Fruit fly (Drosophila melanogaster): Measurements from ENCODE around the gene sni.

- TF ChIP-seq pad (GFP tag; optimal IDR thresholded peaks at IDR 0.05) (no peak), CG5204 (GFP tag; optimal IDR thresholded peaks at IDR 0.05) (no peak), bab1 (GFP tag; optimal IDR thresholded peaks at IDR 0.05) (no peak), toe (GFP tag; optimal IDR thresholded peaks at IDR 0.05) (no peak), CG33017 (tag; optimal IDR thresholded peaks at IDR 0.05) (no peak)
Observed at dm6 chrX:8211731-8212468, 31.9 kb downstream of the sni start.

Measured in whole organism, adult.